Worm (Caenorhabditis elegans) whole organism, L2 larva: ENCODE data around the gene F49C12.6.

Experiments
- ama-1 ChIP-seq: fragments of 150-350 bp; optimal IDR thresholded peaks from 2 replicates; lab custom pipeline; 2018; ENCODE audit warnings: inconsistent platforms
- egl-27 ChIP-seq: sonication (generic microtip); optimal IDR thresholded peaks from 3 replicates; lab custom pipeline; 2017; ENCODE audit warnings: missing biosample characterization, missing genetic modification reagents, missing genetic modification characterization
- ztf-11 ChIP-seq: sonication (generic microtip); optimal IDR thresholded peaks from 2 replicates; lab custom pipeline; 2017; ENCODE audit warnings: missing biosample characterization, missing genetic modification characterization

ce11 chrIV:9300127-9300526, 8.7 kb downstream of the F49C12.6 start, which contains the start of gene F49C12.3:
- TF ChIP-seq ztf-11 (no peak), ama-1 (lab: Kevin White, UChicago) (no peak), egl-27 (no peak)
